Worm (Caenorhabditis elegans) whole organism, young adult: ENCODE data around the gene F20D12.7.

Source experiments
- F23B12.7 ChIP-seq: sonication (generic microtip); optimal IDR thresholded peaks from 2 replicates; lab custom pipeline; 2017; ENCODE audit warnings: missing genetic modification characterization, mild to moderate bottlenecking, missing compliant biosample characterization, antibody characterized with exemption, moderate library complexity; ENCODE audit not compliant: insufficient read depth
- ama-1 ChIP-seq, 3 experiments: fragments of 150-350 bp in 1 of 3; sonication (generic microtip) in 2 of 3; optimal IDR thresholded peaks; 2 replicates each; lab custom pipeline; 2014 to 2018; ENCODE audit warnings: missing biosample characterization in 2 of 3, missing genetic modification characterization in 2 of 3, missing genetic modification reagents in 2 of 3
- bed-2 ChIP-seq: fragments of 200-800 bp; sonication (Bioruptor generic); IDR thresholded peaks from 2 replicates; pipeline ENCODE4 v1.3.6; 2022; ENCODE audit warnings: missing genetic modification reagents, missing genetic modification characterization, missing compliant biosample characterization
- ceh-79 ChIP-seq: sonication (generic microtip); optimal IDR thresholded peaks from 2 replicates; lab custom pipeline; 2017; ENCODE audit warnings: mild to moderate bottlenecking, missing genetic modification characterization, missing compliant biosample characterization
- chd-7 ChIP-seq: sonication (generic microtip); optimal IDR thresholded peaks from 2 replicates; lab custom pipeline; 2016; ENCODE audit warnings: mild to moderate bottlenecking, missing genetic modification characterization, moderate library complexity, missing compliant biosample characterization
- dpl-1 ChIP-seq: fragments of 150-350 bp; optimal IDR thresholded peaks from 2 replicates; lab custom pipeline; 2014; ENCODE audit warnings: missing biosample characterization, missing genetic modification reagents, missing genetic modification characterization
- lin-35 ChIP-seq, 3 experiments: fragments of 150-350 bp in 2 of 3; sonication (generic microtip) in 1 of 3; optimal IDR thresholded peaks; 2 replicates each; lab custom pipeline; 2014 to 2018; ENCODE audit warnings: missing biosample characterization in 3 of 3, missing genetic modification characterization in 3 of 3, missing genetic modification reagents in 3 of 3
- snpc-4 ChIP-seq, 5 experiments: fragments of 150-350 bp in 1 of 5; sonication (generic microtip) in 4 of 5; optimal IDR thresholded peaks; 2 replicates each; lab custom pipeline; 2014 to 2018; ENCODE audit warnings: missing genetic modification characterization in 5 of 5, missing biosample characterization in 3 of 5, antibody characterized with exemption in 2 of 5, mild to moderate bottlenecking in 2 of 5, missing compliant biosample characterization in 2 of 5, missing genotype in 2 of 5, moderate library complexity in 2 of 5, missing genetic modification reagents in 1 of 5
- tlf-1 ChIP-seq: fragments of 200-800 bp; sonication (Bioruptor generic); optimal IDR thresholded peaks from 2 replicates; lab custom pipeline; 2018; ENCODE audit warnings: mild to moderate bottlenecking, missing genetic modification characterization, missing compliant biosample characterization
- ztf-6 ChIP-seq: fragments of 200-800 bp; sonication (Bioruptor generic); IDR thresholded peaks from 2 replicates; pipeline ENCODE4 v1.3.6; 2022; ENCODE audit warnings: missing genetic modification reagents, missing genetic modification characterization, missing compliant biosample characterization

ce11 chrIV:7898489-7898888 lies 40.2 kb downstream of the F20D12.7 start:
- TF ChIP-seq ama-1 (optimal IDR thresholded peaks at IDR 0.05; lab: Kevin White, UChicago) (no peak), ama-1 (GFP tag; optimal IDR thresholded peaks at IDR 0.05; lab: Kevin White, UChicago) (no peak), chd-7 (tag; lab: Kevin White, UChicago) (no peak), F23B12.7 (tag; lab: Kevin White, UChicago) (no peak), dpl-1 (no peak), tlf-1 (GFP tag; lab: Kevin White, UChicago) (no peak), snpc-4 (GFP tag; optimal IDR thresholded peaks at IDR 0.05; lab: Kevin White, UChicago) (no peak), snpc-4 (tag; optimal IDR thresholded peaks at IDR 0.05; lab: Kevin White, UChicago) (no peak), lin-35 (GFP tag; optimal IDR thresholded peaks at IDR 0.05; lab: Kevin White, UChicago) (no peak), ceh-79 (tag; lab: Kevin White, UChicago) (no peak), ztf-6 (GFP tag; lab: Robert Waterston, UW) (no peak), bed-2 (GFP tag; lab: Robert Waterston, UW) (no peak)
